Fruit fly (Drosophila melanogaster) S2 (cell line): ENCODE data around the gene sinu.

ENCODE experiments used
- CG8478 ChIP-seq: fragments of >200 bp; optimal IDR thresholded peaks from 2 replicates; lab custom pipeline; 2018
- CTCF ChIP-seq, 2 experiments: fragments of >200 bp; optimal IDR thresholded peaks; 2 replicates each; lab custom pipeline; 2018

- TF ChIP-seq CG8478 (lab: Kevin White, UChicago), result no peak
- no peak for TF ChIP-seq CTCF (optimal IDR thresholded peaks at IDR 0.05; lab: Kevin White, UChicago)
These were observed 33.6 kb upstream of the sinu start, which contains the start of the genes Alp10 and Alp9 for dm6 chr3L:5594853-5595593.
